Worm (Caenorhabditis elegans): Measurements from ENCODE around the gene ctsa-1.2.
"Not testable (repeated sequence)": the region's sequence is repeated elsewhere in the genome, so short reads cannot be mapped to it uniquely, and the experiment has no call there.

ctsa-1.2 gene

ce11 chrII:11695161-11695944 is 43.8 kb upstream of the ctsa-1.2 start, which contains the start of gene tars-1:
tars-1 (minus strand) TSS chrII:11695657.
- TF ChIP-seq lsy-2 (tag; optimal IDR thresholded peaks at IDR 0.05) (peak in 1 of 2 experiments; percentile 14), nhr-19 (GFP tag; conservative IDR thresholded peaks at IDR 0.05) (0 out of 2 replicates have a peak, but pooled peaks have one; percentile 11), snu-23 (GFP tag; optimal IDR thresholded peaks at IDR 0.05) (peak; percentile 6), efl-1 (GFP tag; optimal IDR thresholded peaks at IDR 0.05 in 1 of 2) (peak in 1 of 2 experiments; percentile 23), nhr-71 (tag; optimal IDR thresholded peaks at IDR 0.05) (peak; percentile 12), nhr-90 (tag; optimal IDR thresholded peaks at IDR 0.05; ENCODE audit: poor library complexity) (peak; percentile 10), lin-35 (GFP tag; optimal IDR thresholded peaks at IDR 0.05) (peak in 1 of 2 experiments; percentile 23)
- TF ChIP-seq efl-1 (optimal IDR thresholded peaks at IDR 0.05): not testable (repeated sequence)

ce11 chrII:11695945-11696270 is 43.2 kb upstream of the ctsa-1.2 start, which contains the start of gene xpf-1:
xpf-1 (plus strand) TSS chrII:11696171.
- TF ChIP-seq C16A3.4 (tag; optimal IDR thresholded peaks at IDR 0.05): no peak
- TF ChIP-seq zip-4 (GFP tag; optimal IDR thresholded peaks at IDR 0.05): no peak
- no peak for TF ChIP-seq egl-13 (tag; optimal IDR thresholded peaks at IDR 0.05)
- TF ChIP-seq tbx-2 (tag; optimal IDR thresholded peaks at IDR 0.05): no peak
- no peak for TF ChIP-seq vab-15 (tag; optimal IDR thresholded peaks at IDR 0.05)
- TF ChIP-seq rnt-1 (tag; optimal IDR thresholded peaks at IDR 0.05): no peak

ce11 chrII:11700200-11700599 is 39.0 kb upstream of the ctsa-1.2 start, which contains the start of gene inos-1:
inos-1 (minus strand) TSS chrII:11700300.
- TF ChIP-seq egl-27 (tag; optimal IDR thresholded peaks at IDR 0.05) (no peak), aha-1 (tag; optimal IDR thresholded peaks at IDR 0.05) (no peak)

- TF ChIP-seq dsc-1 (tag; optimal IDR thresholded peaks at IDR 0.05) (no peak), aly-2 (tag; optimal IDR thresholded peaks at IDR 0.05) (no peak), lsy-2 (tag; optimal IDR thresholded peaks at IDR 0.05) (no peak), nhr-237 (tag; optimal IDR thresholded peaks at IDR 0.05) (no peak), snu-23 (GFP tag; optimal IDR thresholded peaks at IDR 0.05) (no peak), mep-1 (tag; optimal IDR thresholded peaks at IDR 0.05) (no peak), ztf-4 (tag; optimal IDR thresholded peaks at IDR 0.05) (no peak), swsn-7 (tag; optimal IDR thresholded peaks at IDR 0.05) (no peak), egl-13 (tag; optimal IDR thresholded peaks at IDR 0.05) (no peak), unc-86 (tag; optimal IDR thresholded peaks at IDR 0.05) (no peak), nhr-84 (tag; optimal IDR thresholded peaks at IDR 0.05) (no peak)
Measured at ce11 chrII:11700635-11701034, 38.5 kb upstream of the ctsa-1.2 start.

- TF ChIP-seq nhr-85 (tag): peak; percentile 32
- no peak for TF ChIP-seq ceh-63 (GFP tag; optimal IDR thresholded peaks at IDR 0.05)
- no peak for TF ChIP-seq mef-2 (tag; optimal IDR thresholded peaks at IDR 0.05)
- TF ChIP-seq Y116A8C.19 (tag; optimal IDR thresholded peaks at IDR 0.05; ENCODE audit: borderline replicate concordance): no peak
- no peak for TF ChIP-seq efl-3 (GFP tag; optimal IDR thresholded peaks at IDR 0.05)
- TF ChIP-seq nhr-28 (tag; optimal IDR thresholded peaks at IDR 0.05): no peak
- TF ChIP-seq nhr-71 (tag; optimal IDR thresholded peaks at IDR 0.05): peak; percentile 15
- no peak for TF ChIP-seq isw-1 (GFP tag; IDR thresholded peaks at IDR 0.05)
- peak in 1 of 6 experiments; percentile 13 for TF ChIP-seq elt-3 (tag; optimal IDR thresholded peaks at IDR 0.05)
- TF ChIP-seq sox-4 (tag; optimal IDR thresholded peaks at IDR 0.05): no peak
- TF ChIP-seq blmp-1 (tag; optimal IDR thresholded peaks at IDR 0.05): peak; percentile 71
- no peak for TF ChIP-seq ces-1 (GFP tag; optimal IDR thresholded peaks at IDR 0.05)
- peak in 1 of 2 experiments; percentile 3 for TF ChIP-seq lin-35 (GFP tag; optimal IDR thresholded peaks at IDR 0.05)
- peak; percentile 7 for TF ChIP-seq nhr-90 (tag; optimal IDR thresholded peaks at IDR 0.05; ENCODE audit: poor library complexity)
- TF ChIP-seq ceh-90 (tag; optimal IDR thresholded peaks at IDR 0.05): no peak
Measured at ce11 chrII:11705787-11706186, 33.4 kb upstream of the ctsa-1.2 start, which contains the start of gene VF13D12L.3. VF13D12L.3 (plus strand) TSS chrII:11706009.

Measured in whole organism, L1 larva.